Worm (Caenorhabditis elegans): ENCODE data around the gene set-22.

set-22 gene

DNA sequence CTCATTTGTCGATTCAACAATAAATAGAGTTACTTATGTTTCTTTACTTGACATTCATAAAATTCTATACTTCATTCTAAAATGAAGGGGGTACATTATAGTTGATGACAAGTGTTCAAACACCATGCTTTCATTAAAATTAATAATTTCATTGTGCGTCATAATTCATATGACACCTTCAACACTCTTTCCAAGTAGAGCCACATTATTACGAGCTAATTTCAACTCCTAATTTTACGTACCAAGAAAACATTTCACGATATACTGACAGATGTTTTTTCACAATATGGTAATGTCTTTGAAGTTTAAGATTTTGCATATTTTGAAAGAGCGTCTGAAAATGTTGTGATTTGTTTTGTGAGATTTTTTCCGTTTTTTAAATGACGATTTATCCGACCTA, 28.8 kb downstream of the set-22 start:
- TF ChIP-seq nhr-48 (tag; optimal IDR thresholded peaks at IDR 0.05) (peak; percentile 0), zfp-2 (tag; optimal IDR thresholded peaks at IDR 0.05) (no peak), aha-1 (tag) (peak; percentile 85), rbr-2 (tag; optimal IDR thresholded peaks at IDR 0.05) (no peak)

ce11 chrV:10466607-10467092, 29.9 kb downstream of the set-22 start:
- TF ChIP-seq dmd-9 (GFP tag; IDR thresholded peaks at IDR 0.05), result peak; percentile 57; the same call in 1 of the 2 replicates
- no peak for TF ChIP-seq lin-15B (tag; optimal IDR thresholded peaks at IDR 0.05)
- peak; percentile 61; the same call in 1 of the 2 replicates for TF ChIP-seq lin-29 (GFP tag; IDR thresholded peaks at IDR 0.05)
- peak; percentile 81 for TF ChIP-seq mes-2 (tag; optimal IDR thresholded peaks at IDR 0.05; ENCODE audit: poor library complexity, severe bottlenecking)
- peak in 1 of 2 experiments; percentile 5 for TF ChIP-seq daf-16 (GFP tag; optimal IDR thresholded peaks at IDR 0.05)
- TF ChIP-seq daf-16 (tag; optimal IDR thresholded peaks at IDR 0.05), result peak; percentile 69
- peak; percentile 91 for TF ChIP-seq fkh-10 (GFP tag; optimal IDR thresholded peaks at IDR 0.05)
- TF ChIP-seq F26F4.8 (GFP tag; conservative IDR thresholded peaks at IDR 0.05), result no peak
- TF ChIP-seq spr-1 (tag; optimal IDR thresholded peaks at IDR 0.05), result peak; percentile 48
- no peak for TF ChIP-seq aly-2 (tag; optimal IDR thresholded peaks at IDR 0.05)
- peak; percentile 78 for TF ChIP-seq nhr-102 (tag; optimal IDR thresholded peaks at IDR 0.05)
- peak; percentile 73 for TF ChIP-seq mxl-2 (GFP tag; conservative IDR thresholded peaks at IDR 0.05)
- no peak for TF ChIP-seq madf-5 (GFP tag; IDR thresholded peaks at IDR 0.05)
- no peak for TF ChIP-seq ceh-32 (tag; optimal IDR thresholded peaks at IDR 0.05; ENCODE audit: poor library complexity)
- peak; percentile 84 for TF ChIP-seq T26A8.4 (GFP tag; IDR thresholded peaks at IDR 0.05)
- peak; percentile 68 for TF ChIP-seq ama-1 (optimal IDR thresholded peaks at IDR 0.05)
- TF ChIP-seq unc-39 (tag; optimal IDR thresholded peaks at IDR 0.05), result peak; percentile 27
- TF ChIP-seq vab-7 (GFP tag; IDR thresholded peaks at IDR 0.05), result peak; percentile 60; the same call in 1 of the 2 replicates
- peak; percentile 100 for TF ChIP-seq mdl-1 (tag; optimal IDR thresholded peaks at IDR 0.05)
- peak; percentile 93 for TF ChIP-seq nhr-48 (tag; optimal IDR thresholded peaks at IDR 0.05)
- peak; percentile 26 for TF ChIP-seq nhr-76 (tag; optimal IDR thresholded peaks at IDR 0.05)
- 0 out of 2 replicates have a peak, but pooled peaks have one; percentile 48 for TF ChIP-seq zfp-3 (GFP tag; conservative IDR thresholded peaks at IDR 0.05)
- TF ChIP-seq dve-1 (tag; optimal IDR thresholded peaks at IDR 0.05; ENCODE audit: insufficient read depth), result peak; percentile 97
- no peak for TF ChIP-seq ceh-44 (GFP tag; IDR thresholded peaks at IDR 0.05)
- peak; percentile 89 to 95 for TF ChIP-seq lsy-2 (tag; optimal IDR thresholded peaks at IDR 0.05)
- TF ChIP-seq F10B5.3 (tag; optimal IDR thresholded peaks at IDR 0.05), result no peak
- 0 out of 2 replicates have a peak, but pooled peaks have one; percentile 34 for TF ChIP-seq nhr-41 (GFP tag; IDR thresholded peaks at IDR 0.05)
- TF ChIP-seq ZK546.5 (tag; optimal IDR thresholded peaks at IDR 0.05), result peak in 1 of 2 experiments; percentile 41
- TF ChIP-seq hif-1 (tag; optimal IDR thresholded peaks at IDR 0.05), result peak; percentile 98 to 100
- peak; percentile 23 for TF ChIP-seq spr-3 (GFP tag; optimal IDR thresholded peaks at IDR 0.05)
- no peak for TF ChIP-seq lir-3 (tag; optimal IDR thresholded peaks at IDR 0.05)
- peak; percentile 52 for TF ChIP-seq zip-2 (tag; optimal IDR thresholded peaks at IDR 0.05)
- peak; percentile 2 for TF ChIP-seq zfp-2 (tag; optimal IDR thresholded peaks at IDR 0.05)
- no peak for TF ChIP-seq Y105C5A.15 (GFP tag; IDR thresholded peaks at IDR 0.05)
- TF ChIP-seq dmd-6 (GFP tag; IDR thresholded peaks at IDR 0.05), result peak; percentile 95
- TF ChIP-seq lin-39 (tag; optimal IDR thresholded peaks at IDR 0.05), result no peak
- TF ChIP-seq F49E8.2 (tag; optimal IDR thresholded peaks at IDR 0.05; ENCODE audit: borderline replicate concordance), result no peak
- TF ChIP-seq zip-11 (GFP tag; IDR thresholded peaks at IDR 0.05), result no peak
- no peak for TF ChIP-seq ceh-62 (tag; optimal IDR thresholded peaks at IDR 0.05)
- peak; percentile 86 for TF ChIP-seq nhr-25 (tag; optimal IDR thresholded peaks at IDR 0.05; ENCODE audit: borderline replicate concordance, insufficient read depth)
- TF ChIP-seq unc-130 (GFP tag; optimal IDR thresholded peaks at IDR 0.05), result no peak
- TF ChIP-seq attf-4 (tag; optimal IDR thresholded peaks at IDR 0.05), result no peak
- TF ChIP-seq hlh-30 (tag; optimal IDR thresholded peaks at IDR 0.05; ENCODE audit: insufficient read depth), result peak; percentile 98
- no peak for TF ChIP-seq lim-7 (GFP tag; IDR thresholded peaks at IDR 0.05)
- TF ChIP-seq D1046.2 (GFP tag; IDR thresholded peaks at IDR 0.05), result no peak
- peak; percentile 59 for TF ChIP-seq skn-1 (tag; optimal IDR thresholded peaks at IDR 0.05)
